Fruit fly (Drosophila melanogaster) whole organism: ENCODE measurements around the gene eIF4E1.

Experiments used
- CG8478 ChIP-seq: fragments of >200 bp; optimal IDR thresholded peaks from 2 replicates; lab custom pipeline; 2018; ENCODE audit warnings: inconsistent platforms
- Dll ChIP-seq: fragments of >200 bp; optimal IDR thresholded peaks from 2 replicates; lab custom pipeline; 2017
- EcR ChIP-seq, 2 experiments: fragments of >200 bp; optimal IDR thresholded peaks; 2 replicates each; lab custom pipeline; 2017; ENCODE audit warnings: missing biosample characterization in 2 of 2, missing genetic modification characterization in 2 of 2, missing genetic modification reagents in 2 of 2
- pan ChIP-seq: fragments of >200 bp; optimal IDR thresholded peaks from 2 replicates; lab custom pipeline; 2017
- psq ChIP-seq: fragments of >200 bp; optimal IDR thresholded peaks from 2 replicates; lab custom pipeline; 2017
- usp ChIP-seq: fragments of >200 bp; optimal IDR thresholded peaks from 2 replicates; lab custom pipeline; 2017; ENCODE audit warnings: missing biosample characterization, missing genetic modification characterization, mixed read lengths

Gene eIF4E1

dm6 chr3L:9420819-9421130 lies 18.5 kb upstream of the eIF4E1 start:
- TF ChIP-seq CG8478 (lab: Kevin White, UChicago) (no peak), pan (lab: Kevin White, UChicago) (no peak), psq (no peak), Dll (lab: Kevin White, UChicago) (no peak), EcR (GFP tag; optimal IDR thresholded peaks at IDR 0.05; lab: Kevin White, UChicago) (no peak), usp (GFP tag; lab: Kevin White, UChicago) (no peak)

DNA sequence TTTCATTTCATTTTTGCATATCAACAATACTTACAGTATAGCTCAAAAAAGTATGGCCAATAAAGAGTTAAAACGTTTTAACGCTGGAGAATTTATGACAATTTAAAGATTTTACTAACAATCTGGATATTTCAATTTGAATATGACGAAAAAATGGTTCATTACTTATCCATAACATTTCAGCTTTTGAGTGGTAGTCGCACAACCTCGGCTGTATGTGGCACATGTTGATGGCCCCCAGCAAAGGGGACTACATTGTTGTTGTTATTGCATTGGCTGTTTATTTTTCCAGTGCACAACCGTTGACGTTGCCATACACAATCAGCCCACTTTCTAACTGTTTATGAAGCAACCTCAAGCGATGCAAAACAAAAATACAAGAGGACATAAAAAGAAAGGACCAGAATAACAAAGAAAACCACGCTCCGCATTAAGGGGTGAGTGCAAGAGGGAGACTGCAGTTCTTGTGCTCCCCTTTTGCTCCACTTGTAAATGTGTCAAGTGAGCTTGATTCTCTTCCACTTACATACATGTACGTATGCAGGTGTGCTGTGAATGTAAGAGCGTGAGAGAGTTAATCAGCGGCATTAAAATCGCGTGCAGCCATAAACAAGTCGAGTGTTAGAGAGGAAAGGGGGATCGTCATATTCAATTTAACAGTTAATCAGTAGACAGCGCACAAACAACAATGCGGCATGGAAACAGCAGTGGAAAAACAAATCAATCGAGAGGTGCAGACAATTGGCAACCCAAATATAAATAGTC lies 18.0 kb upstream of the eIF4E1 start:
- TF ChIP-seq EcR (GFP tag; optimal IDR thresholded peaks at IDR 0.05; lab: Kevin White, UChicago) = no peak
- no peak for TF ChIP-seq psq
- no peak for TF ChIP-seq Dll (lab: Kevin White, UChicago)
- TF ChIP-seq CG8478 (lab: Kevin White, UChicago) = no peak
- TF ChIP-seq usp (GFP tag; lab: Kevin White, UChicago) = no peak
- no peak for TF ChIP-seq pan (lab: Kevin White, UChicago)

DNA sequence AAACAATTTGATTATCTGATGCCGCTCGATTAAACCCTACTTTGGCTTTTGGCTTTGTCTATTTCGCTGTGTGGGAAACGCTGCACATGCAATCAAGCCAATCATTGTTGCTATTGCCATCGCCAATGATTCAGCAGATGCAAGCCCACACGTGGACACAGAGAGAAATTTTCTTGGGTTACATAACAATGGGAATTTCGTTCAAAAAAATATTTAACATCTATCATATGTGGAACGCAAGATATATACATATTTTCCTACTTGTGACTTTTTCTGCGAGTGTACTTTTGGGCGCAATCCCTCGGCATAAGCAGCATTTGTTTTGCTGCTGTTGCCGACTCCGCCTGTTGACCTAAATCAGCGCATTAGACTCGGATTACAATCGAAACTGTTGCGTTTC lies 17.1 kb upstream of the eIF4E1 start:
- TF ChIP-seq psq = no peak
- TF ChIP-seq Dll (lab: Kevin White, UChicago) = no peak
- TF ChIP-seq usp (GFP tag; lab: Kevin White, UChicago) = no peak
- TF ChIP-seq CG8478 (lab: Kevin White, UChicago) = no peak
- no peak for TF ChIP-seq EcR (GFP tag; optimal IDR thresholded peaks at IDR 0.05; lab: Kevin White, UChicago)
- TF ChIP-seq pan (lab: Kevin White, UChicago) = no peak

dm6 chr3L:9417288-9417687 lies 15.0 kb upstream of the eIF4E1 start, which contains the start of gene CG3982:
CG3982 (minus strand) TSS chr3L:9417388.
- no peak for TF ChIP-seq pan (lab: Kevin White, UChicago)
- TF ChIP-seq usp (GFP tag; lab: Kevin White, UChicago) = no peak
- TF ChIP-seq EcR (GFP tag; optimal IDR thresholded peaks at IDR 0.05; lab: Kevin White, UChicago) = no peak
- no peak for TF ChIP-seq Dll (lab: Kevin White, UChicago)
- no peak for TF ChIP-seq CG8478 (lab: Kevin White, UChicago)
- TF ChIP-seq psq = no peak

- no peak for TF ChIP-seq EcR (GFP tag; optimal IDR thresholded peaks at IDR 0.05; lab: Kevin White, UChicago)
Observed at dm6 chr3L:9410754-9411423, 8.6 kb upstream of the eIF4E1 start, which contains the start of the genes CG4022 and Cpsf5. CG4022 (minus strand) TSS chr3L:9410832. Cpsf5 (plus strand) TSS chr3L:9411038.

DNA sequence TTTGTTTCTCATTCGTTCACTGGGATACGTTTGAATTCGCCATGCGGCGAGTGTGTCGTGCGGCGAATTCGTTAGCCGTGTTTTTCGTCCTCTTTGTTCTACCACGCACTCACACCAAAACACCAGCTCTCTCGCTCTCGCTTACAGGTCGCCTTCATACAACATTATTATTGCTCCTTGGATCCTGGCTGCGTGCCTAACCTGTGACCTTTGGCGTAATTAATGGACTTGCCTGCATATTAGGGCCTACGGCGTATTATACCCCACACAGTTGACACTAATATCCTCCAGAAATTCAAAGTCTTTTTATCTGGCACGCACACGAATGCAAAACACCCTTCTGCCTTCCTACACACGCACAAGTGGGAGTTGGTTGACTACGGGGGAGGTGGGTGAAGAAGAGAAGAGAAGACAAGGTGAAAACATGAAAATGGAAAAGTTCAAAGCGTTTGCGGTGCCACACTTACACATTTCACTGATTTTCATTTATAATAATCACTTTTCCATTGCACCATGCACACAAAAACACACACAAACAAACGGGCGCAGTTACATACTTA lies 7.8 kb upstream of the eIF4E1 start:
- TF ChIP-seq EcR (GFP tag; optimal IDR thresholded peaks at IDR 0.05; lab: Kevin White, UChicago) = no peak
- no peak for TF ChIP-seq usp (GFP tag; lab: Kevin White, UChicago)
- no peak for TF ChIP-seq pan (lab: Kevin White, UChicago)
- TF ChIP-seq psq = no peak
- TF ChIP-seq CG8478 (lab: Kevin White, UChicago) = no peak
- TF ChIP-seq Dll (lab: Kevin White, UChicago) = no peak

DNA sequence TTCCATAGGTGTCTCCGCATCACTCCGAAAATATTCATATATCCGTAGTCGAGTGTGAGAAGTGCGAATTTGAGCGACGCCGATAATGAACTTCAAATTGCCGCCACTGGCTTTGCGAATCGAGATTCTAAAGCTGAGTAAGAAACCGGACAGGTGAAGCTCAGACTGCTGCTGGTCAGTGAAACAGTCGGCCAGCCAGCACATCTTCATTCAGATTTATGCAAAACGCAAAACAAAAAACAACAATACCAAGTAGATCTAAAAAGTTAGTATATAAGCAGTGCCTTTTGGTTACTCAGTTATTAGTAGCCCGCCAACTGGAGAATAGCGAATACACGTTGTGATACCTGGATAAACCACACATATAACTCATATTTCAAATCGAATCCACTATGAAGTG lies 2.2 kb upstream of the eIF4E1 start, which contains the start of gene Cpr67B:
Gene Cpr67B (plus strand): TSS at position 301 of the 400 bp plus-strand sequence.
- TF ChIP-seq Dll (lab: Kevin White, UChicago) (no peak), pan (lab: Kevin White, UChicago) (no peak), usp (GFP tag; lab: Kevin White, UChicago) (no peak), CG8478 (lab: Kevin White, UChicago) (no peak), psq (no peak), EcR (GFP tag; optimal IDR thresholded peaks at IDR 0.05; lab: Kevin White, UChicago) (no peak)

dm6 chr3L:9401354-9402156 lies 705 bp downstream of the eIF4E1 start:
- TF ChIP-seq usp (GFP tag; lab: Kevin White, UChicago) = no peak
- TF ChIP-seq CG8478 (lab: Kevin White, UChicago) = peak; percentile 48

dm6 chr3L:9400697-9401353 lies 1.4 kb downstream of the eIF4E1 start:
- TF ChIP-seq Dll (lab: Kevin White, UChicago) (no peak), pan (lab: Kevin White, UChicago) (no peak), psq (no peak), usp (GFP tag; lab: Kevin White, UChicago) (no peak), CG8478 (lab: Kevin White, UChicago) (no peak), EcR (GFP tag; optimal IDR thresholded peaks at IDR 0.05; lab: Kevin White, UChicago) (no peak)

- TF ChIP-seq usp (GFP tag; lab: Kevin White, UChicago) (no peak), CG8478 (lab: Kevin White, UChicago) (no peak), psq (no peak), pan (lab: Kevin White, UChicago) (no peak)
Observed at dm6 chr3L:9399855-9400254, 2.4 kb downstream of the eIF4E1 start.
